Fruit fly (Drosophila melanogaster): Measurements from ENCODE around the gene Ge-1.

The Ge-1 gene

DNA sequence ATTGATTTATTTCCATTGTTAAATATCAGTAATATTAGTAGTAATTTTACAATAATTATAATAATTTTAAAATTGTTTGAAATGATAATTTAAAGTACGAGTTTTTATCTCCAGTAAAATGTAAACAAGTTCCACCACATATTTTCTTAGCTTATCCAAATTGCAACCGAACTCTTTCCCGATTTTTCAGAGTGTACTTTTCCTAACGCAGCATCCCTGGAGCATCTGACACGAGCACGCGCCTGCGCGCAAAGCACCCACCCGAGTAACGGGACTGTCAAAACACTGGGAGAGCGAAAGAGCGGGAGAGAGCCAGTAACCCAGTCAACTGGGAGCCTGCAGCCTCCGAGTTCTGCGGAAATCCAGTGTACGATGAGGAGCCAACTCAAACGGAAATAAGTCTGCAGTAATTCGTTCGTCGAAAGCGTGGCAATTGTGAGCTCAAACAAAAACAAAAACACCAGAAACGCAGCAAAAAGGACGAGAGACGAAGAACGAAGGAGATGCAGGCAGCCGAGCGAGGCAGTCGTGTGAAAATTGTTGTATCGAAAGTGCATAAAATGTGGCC, 14.2 kb downstream of the Ge-1 start, which contains the start of gene CG16854 (continued):
- no peak for TF ChIP-seq E2f2 (GFP tag; IDR thresholded peaks at IDR 0.05)
- TF ChIP-seq Fer1 (GFP tag; optimal IDR thresholded peaks at IDR 0.05), result no peak
- no peak; the same call in 2 of the 3 replicates for TF ChIP-seq Opbp (GFP tag; IDR thresholded peaks at IDR 0.05; ENCODE audit: partially characterized antibody)
- no peak for TF ChIP-seq CG11696 (GFP tag; IDR thresholded peaks at IDR 0.05)
- peak; percentile 1 for TF ChIP-seq Xbp1 (GFP tag; optimal IDR thresholded peaks at IDR 0.05)
- no peak for TF ChIP-seq CG6654 (GFP tag; optimal IDR thresholded peaks at IDR 0.05)
- TF ChIP-seq CG10565 (GFP tag; optimal IDR thresholded peaks at IDR 0.05), result no peak
- TF ChIP-seq Neu2 (GFP tag; optimal IDR thresholded peaks at IDR 0.05; ENCODE audit: borderline replicate concordance), result no peak
- no peak for TF ChIP-seq sd (tag; optimal IDR thresholded peaks at IDR 0.05)
- TF ChIP-seq vvl (GFP tag; IDR thresholded peaks at IDR 0.05), result no peak
- TF ChIP-seq Ada2b (GFP tag; IDR thresholded peaks at IDR 0.05), result no peak
- TF ChIP-seq crol (GFP tag; IDR thresholded peaks at IDR 0.05), result no peak
- no peak for TF ChIP-seq Mes4 (GFP tag; optimal IDR thresholded peaks at IDR 0.05)
- no peak for TF ChIP-seq knrl (GFP tag; IDR thresholded peaks at IDR 0.05; ENCODE audit: partially characterized antibody)
- no peak for TF ChIP-seq Hr3 (GFP tag; optimal IDR thresholded peaks at IDR 0.05)
- TF ChIP-seq CG10274 (GFP tag; optimal IDR thresholded peaks at IDR 0.05), result no peak
- TF ChIP-seq tap (tag; optimal IDR thresholded peaks at IDR 0.05), result no peak
- TF ChIP-seq dati (GFP tag; IDR thresholded peaks at IDR 0.05), result no peak
- TF ChIP-seq CG4617 (GFP tag; optimal IDR thresholded peaks at IDR 0.05; ENCODE audit: borderline replicate concordance), result no peak
- TF ChIP-seq z (GFP tag; IDR thresholded peaks at IDR 0.05), result no peak
- TF ChIP-seq sens-2 (GFP tag; IDR thresholded peaks at IDR 0.05), result no peak
- TF ChIP-seq CG31224 (GFP tag; IDR thresholded peaks at IDR 0.05), result no peak
- peak; percentile 23; the same call in 1 of the 2 replicates for TF ChIP-seq seq (GFP tag; IDR thresholded peaks at IDR 0.05)
- TF ChIP-seq NFAT (GFP tag; IDR thresholded peaks at IDR 0.05), result peak; percentile 35; the same call in 1 of the 2 replicates
- TF ChIP-seq Poxn (GFP tag; IDR thresholded peaks at IDR 0.05), result no peak
- no peak; the same call in 2 of the 3 replicates for TF ChIP-seq Optix (GFP tag; IDR thresholded peaks at IDR 0.05)
- 0 out of 2 replicates have a peak, but pooled peaks have one; percentile 16 for TF ChIP-seq bbx (GFP tag; IDR thresholded peaks at IDR 0.05; ENCODE audit: partially characterized antibody)
- TF ChIP-seq vfl (GFP tag; optimal IDR thresholded peaks at IDR 0.05), result no peak
- TF ChIP-seq trem (tag; optimal IDR thresholded peaks at IDR 0.05), result no peak
- no peak for TF ChIP-seq cas (GFP tag; IDR thresholded peaks at IDR 0.05)
- TF ChIP-seq CG11723 (GFP tag; optimal IDR thresholded peaks at IDR 0.05), result no peak
- no peak for TF ChIP-seq gce (GFP tag; IDR thresholded peaks at IDR 0.05)
- no peak for TF ChIP-seq her (GFP tag; optimal IDR thresholded peaks at IDR 0.05)
- TF ChIP-seq Gug (GFP tag; IDR thresholded peaks at IDR 0.05), result peak; percentile 18; the same call in 1 of the 4 replicates
- TF ChIP-seq pnt (GFP tag; optimal IDR thresholded peaks at IDR 0.05), result no peak
- TF ChIP-seq slp2 (GFP tag; optimal IDR thresholded peaks at IDR 0.05), result no peak
- peak in 1 of 2 experiments; percentile 4 for TF ChIP-seq dpn (GFP tag; optimal IDR thresholded peaks at IDR 0.05)
- TF ChIP-seq odd (GFP tag; optimal IDR thresholded peaks at IDR 0.05), result no peak
- no peak for TF ChIP-seq CG8765 (GFP tag; IDR thresholded peaks at IDR 0.05)
- no peak for TF ChIP-seq luna (GFP tag; optimal IDR thresholded peaks at IDR 0.05)
- no peak for TF ChIP-seq danr (GFP tag; IDR thresholded peaks at IDR 0.05)
- TF ChIP-seq CG4820 (GFP tag; optimal IDR thresholded peaks at IDR 0.05), result no peak
- no peak for TF ChIP-seq CG7987 (GFP tag; optimal IDR thresholded peaks at IDR 0.05)
- 0 out of 3 replicates have a peak, but pooled peaks have one; percentile 19 for TF ChIP-seq jigr1 (GFP tag; IDR thresholded peaks at IDR 0.05)
- no peak for TF ChIP-seq wdn (GFP tag; IDR thresholded peaks at IDR 0.05)
- TF ChIP-seq trh (GFP tag; optimal IDR thresholded peaks at IDR 0.05), result no peak
- TF ChIP-seq Abd-B (GFP tag; optimal IDR thresholded peaks at IDR 0.05), result no peak
- TF ChIP-seq CG18764 (GFP tag; optimal IDR thresholded peaks at IDR 0.05), result no peak
- no peak for TF ChIP-seq CG7556 (GFP tag; optimal IDR thresholded peaks at IDR 0.05)
- no peak for TF ChIP-seq inv (GFP tag; IDR thresholded peaks at IDR 0.05; ENCODE audit: partially characterized antibody)
- TF ChIP-seq CG17829 (tag; optimal IDR thresholded peaks at IDR 0.05), result no peak
- no peak for TF ChIP-seq CG14710 (tag; optimal IDR thresholded peaks at IDR 0.05)

All from whole organism, embryonic.